Fruit fly (Drosophila melanogaster) whole organism, embryonic: ENCODE results near the gene Tasp1.

ENCODE experiments used
- Antp ChIP-seq: fragments of 200-800 bp; sonication (Bioruptor generic); optimal IDR thresholded peaks from 3 replicates; lab custom pipeline; 2016; ENCODE audit warnings: missing biosample characterization, missing genetic modification characterization
- C15 ChIP-seq: fragments of 200-800 bp; sonication (Bioruptor generic); IDR thresholded peaks from 3 replicates; pipeline ENCODE4 v1.3.6; 2022; ENCODE audit warnings: missing biosample characterization, missing genetic modification characterization
- CG10959 ChIP-seq: fragments of 200-800 bp; sonication (Bioruptor generic); IDR thresholded peaks from 2 replicates; pipeline ENCODE4 v1.3.6; 2022; ENCODE audit warnings: missing biosample characterization, missing genetic modification characterization
- CG10979 ChIP-seq: fragments of 200-800 bp; sonication (Bioruptor generic); optimal IDR thresholded peaks from 2 replicates; lab custom pipeline; 2018; ENCODE audit warnings: missing biosample characterization, mild to moderate bottlenecking, missing genetic modification characterization, moderate library complexity
- CG11504 ChIP-seq: fragments of 200-800 bp; sonication (Bioruptor generic); optimal IDR thresholded peaks from 3 replicates; lab custom pipeline; 2019; ENCODE audit warnings: missing biosample characterization, mild to moderate bottlenecking, missing genetic modification characterization, moderate library complexity
- CG11695 ChIP-seq: fragments of 200-800 bp; sonication (Bioruptor generic); IDR thresholded peaks from 3 replicates; pipeline ENCODE4 v1.3.6; 2022; ENCODE audit warnings: missing biosample characterization, missing genetic modification characterization
- CG11696 ChIP-seq: fragments of 200-800 bp; sonication (Bioruptor generic); IDR thresholded peaks from 2 replicates; pipeline ENCODE4 v1.3.6; 2022; ENCODE audit warnings: missing biosample characterization, missing genetic modification characterization
- CG12104 ChIP-seq: fragments of 200-800 bp; sonication (Bioruptor generic); optimal IDR thresholded peaks from 3 replicates; lab custom pipeline; 2016; ENCODE audit warnings: missing biosample characterization, missing genetic modification characterization
- CG12219 ChIP-seq: fragments of 200-800 bp; sonication (Bioruptor generic); optimal IDR thresholded peaks from 3 replicates; lab custom pipeline; 2018; ENCODE audit warnings: missing biosample characterization, mild to moderate bottlenecking, missing genetic modification characterization
- CG12299 ChIP-seq: fragments of 200-800 bp; sonication (Bioruptor generic); optimal IDR thresholded peaks from 2 replicates; lab custom pipeline; 2018; ENCODE audit warnings: missing biosample characterization, mild to moderate bottlenecking, missing genetic modification characterization
- CG12659 ChIP-seq: fragments of 200-800 bp; sonication (Bioruptor generic); optimal IDR thresholded peaks from 3 replicates; lab custom pipeline; 2017; ENCODE audit warnings: mild to moderate bottlenecking, missing biosample characterization, missing genetic modification reagents, missing genetic modification characterization
- CG14667 ChIP-seq: fragments of 200-800 bp; sonication (Bioruptor generic); IDR thresholded peaks from 2 replicates; pipeline ENCODE4 v1.3.6; 2022; ENCODE audit warnings: missing biosample characterization, missing genetic modification characterization
- CG15269 ChIP-seq: fragments of 200-800 bp; sonication (Bioruptor generic); optimal IDR thresholded peaks from 2 replicates; lab custom pipeline; 2018; ENCODE audit warnings: missing biosample characterization, mild to moderate bottlenecking, missing genetic modification characterization, moderate library complexity
- CG1647 ChIP-seq: fragments of 200-800 bp; sonication (Bioruptor generic); optimal IDR thresholded peaks from 3 replicates; lab custom pipeline; 2016; ENCODE audit warnings: missing biosample characterization, missing genetic modification characterization
- CG18262 ChIP-seq: fragments of 200-800 bp; optimal IDR thresholded peaks from 3 replicates; lab custom pipeline; 2019; ENCODE audit warnings: missing biosample characterization, mild to moderate bottlenecking, missing genetic modification characterization, moderate library complexity
- CG2875 ChIP-seq: fragments of 200-800 bp; sonication (Bioruptor generic); optimal IDR thresholded peaks from 2 replicates; lab custom pipeline; 2017; ENCODE audit warnings: missing biosample characterization, mild to moderate bottlenecking, missing genetic modification characterization, missing genetic modification reagents
- CG33213 ChIP-seq: fragments of 200-800 bp; sonication (Bioruptor generic); optimal IDR thresholded peaks from 3 replicates; lab custom pipeline; 2016; ENCODE audit warnings: missing biosample characterization, missing genetic modification characterization
- CG3407 ChIP-seq: fragments of 200-800 bp; sonication (Bioruptor generic); optimal IDR thresholded peaks from 2 replicates; lab custom pipeline; 2018; ENCODE audit warnings: missing biosample characterization, mild to moderate bottlenecking, missing genetic modification characterization
- CG4424 ChIP-seq: fragments of 200-800 bp; sonication (Bioruptor generic); optimal IDR thresholded peaks from 3 replicates; lab custom pipeline; 2016; ENCODE audit warnings: missing biosample characterization, missing genetic modification characterization
- CG6254 ChIP-seq: fragments of 200-800 bp; sonication (Bioruptor generic); optimal IDR thresholded peaks from 3 replicates; lab custom pipeline; 2017; ENCODE audit warnings: mild to moderate bottlenecking, missing biosample characterization, missing genetic modification reagents, missing genetic modification characterization
- CG6654 ChIP-seq: fragments of 200-800 bp; sonication (Bioruptor generic); optimal IDR thresholded peaks from 2 replicates; lab custom pipeline; 2017; ENCODE audit warnings: missing biosample characterization, mild to moderate bottlenecking, missing genetic modification characterization
- CG7271 ChIP-seq: fragments of 200-800 bp; sonication (Bioruptor generic); optimal IDR thresholded peaks from 2 replicates; lab custom pipeline; 2018; ENCODE audit warnings: missing biosample characterization, mild to moderate bottlenecking, missing genetic modification characterization, moderate library complexity
- CG7372 ChIP-seq: fragments of 200-800 bp; sonication (Bioruptor generic); IDR thresholded peaks from 2 replicates; pipeline ENCODE4 v1.3.6; 2022; ENCODE audit warnings: missing biosample characterization, missing genetic modification characterization
- CG9876 ChIP-seq: fragments of 200-800 bp; sonication (Bioruptor generic); optimal IDR thresholded peaks from 2 replicates; lab custom pipeline; 2016; ENCODE audit warnings: missing biosample characterization, missing genetic modification characterization
- Dbx ChIP-seq: fragments of 200-800 bp; sonication (Bioruptor generic); IDR thresholded peaks from 3 replicates; pipeline ENCODE4 v1.3.6; 2022; ENCODE audit warnings: missing biosample characterization, missing genetic modification characterization
- Doc3 ChIP-seq: fragments of 200-800 bp; sonication (Bioruptor generic); IDR thresholded peaks from 3 replicates; pipeline ENCODE4 v1.3.6; 2022; ENCODE audit warnings: missing biosample characterization, missing genetic modification characterization; ENCODE audit not compliant: partially characterized antibody
- Fer2 ChIP-seq: fragments of 200-800 bp; sonication (Bioruptor generic); optimal IDR thresholded peaks from 2 replicates; lab custom pipeline; 2018; ENCODE audit warnings: missing biosample characterization, mild to moderate bottlenecking, missing genetic modification characterization, moderate library complexity
- Gsc ChIP-seq: fragments of 200-800 bp; sonication (Bioruptor generic); IDR thresholded peaks from 2 replicates; pipeline ENCODE4 v1.3.6; 2022; ENCODE audit warnings: missing biosample characterization, missing genetic modification characterization
- HLH54F ChIP-seq: fragments of 200-800 bp; sonication (Bioruptor generic); optimal IDR thresholded peaks from 3 replicates; lab custom pipeline; 2016; ENCODE audit warnings: missing biosample characterization, missing genetic modification characterization
- Hmx ChIP-seq: fragments of 200-800 bp; sonication (Bioruptor generic); optimal IDR thresholded peaks from 2 replicates; lab custom pipeline; 2016; ENCODE audit warnings: missing biosample characterization, missing genetic modification characterization
- Hr51 ChIP-seq, 2 experiments: fragments of 200-800 bp; sonication (Bioruptor generic); optimal IDR thresholded peaks; 2 replicates in 1 of 2; 3 replicates in 1 of 2; lab custom pipeline; 2016 to 2018; ENCODE audit warnings: missing biosample characterization in 2 of 2, missing genetic modification characterization in 2 of 2, mild to moderate bottlenecking in 1 of 2, moderate library complexity in 1 of 2
- chif ChIP-seq, 2 experiments: fragments of 200-800 bp; sonication (Bioruptor generic); optimal IDR thresholded peaks; 3 replicates each; lab custom pipeline; 2016; ENCODE audit warnings: missing biosample characterization in 2 of 2, missing genetic modification characterization in 2 of 2
- chinmo ChIP-seq: fragments of 200-800 bp; sonication (Bioruptor generic); IDR thresholded peaks from 4 replicates; pipeline ENCODE4 v1.3.6; 2022; ENCODE audit warnings: missing biosample characterization, missing genetic modification characterization; ENCODE audit not compliant: partially characterized antibody
- croc ChIP-seq: fragments of 200-800 bp; sonication (Bioruptor generic); conservative IDR thresholded peaks from 3 replicates; pipeline ENCODE4 v1.3.6; 2022; ENCODE audit warnings: missing biosample characterization, missing genetic modification characterization
- fd3F ChIP-seq: fragments of 200-800 bp; sonication (Bioruptor generic); optimal IDR thresholded peaks from 2 replicates; lab custom pipeline; 2018; ENCODE audit warnings: missing biosample characterization, mild to moderate bottlenecking, missing genetic modification characterization, moderate library complexity
- grn ChIP-seq: fragments of 200-800 bp; sonication (Bioruptor generic); optimal IDR thresholded peaks from 3 replicates; lab custom pipeline; 2017; ENCODE audit warnings: missing biosample characterization, missing genetic modification characterization
- insv ChIP-seq, 2 experiments: fragments of 200-800 bp; sonication (Bioruptor generic); optimal IDR thresholded peaks; 3 replicates each; lab custom pipeline; 2016 to 2018; ENCODE audit warnings: missing biosample characterization in 2 of 2, missing genetic modification characterization in 2 of 2
- lbe ChIP-seq: fragments of 200-800 bp; sonication (Bioruptor generic); optimal IDR thresholded peaks from 2 replicates; lab custom pipeline; 2016; ENCODE audit warnings: missing biosample characterization, mild to moderate bottlenecking, missing genetic modification characterization
- nerfin-1 ChIP-seq: fragments of 200-800 bp; sonication (Bioruptor generic); optimal IDR thresholded peaks from 3 replicates; lab custom pipeline; 2019; ENCODE audit warnings: missing biosample characterization, mild to moderate bottlenecking, missing genetic modification characterization, moderate library complexity
- nom ChIP-seq: fragments of 200-800 bp; sonication (Bioruptor generic); optimal IDR thresholded peaks from 2 replicates; lab custom pipeline; 2017; ENCODE audit warnings: missing biosample characterization, missing genetic modification characterization, mild to moderate bottlenecking, moderate library complexity, missing genetic modification reagents
- peb ChIP-seq: fragments of 200-800 bp; sonication (Bioruptor generic); IDR thresholded peaks from 2 replicates; pipeline ENCODE4 v1.3.6; 2022; ENCODE audit warnings: missing biosample characterization, missing genetic modification characterization
- prd ChIP-seq, 3 experiments: fragments of >200 bp in 2 of 3; fragments of 200-800 bp in 1 of 3; sonication (Bioruptor generic) in 1 of 3; optimal IDR thresholded peaks in 2 of 3; IDR thresholded peaks in 1 of 3; 2 replicates in 2 of 3; 3 replicates in 1 of 3; pipeline versions ENCODE4 v1.3.6 to Lab custom; 2017 to 2022; ENCODE audit warnings: missing biosample characterization in 1 of 3, missing genetic modification characterization in 1 of 3
- pros ChIP-seq: fragments of 200-800 bp; sonication (Bioruptor generic); optimal IDR thresholded peaks from 3 replicates; lab custom pipeline; 2019; ENCODE audit warnings: missing biosample characterization, mild to moderate bottlenecking, missing genetic modification characterization, moderate library complexity
- sd ChIP-seq: fragments of 200-800 bp; sonication (Bioruptor generic); optimal IDR thresholded peaks from 3 replicates; lab custom pipeline; 2018; ENCODE audit warnings: missing biosample characterization, mild to moderate bottlenecking, missing genetic modification characterization, moderate library complexity
- so ChIP-seq: fragments of 200-800 bp; sonication (Bioruptor generic); IDR thresholded peaks from 3 replicates; pipeline ENCODE4 v1.3.6; 2022; ENCODE audit warnings: missing biosample characterization, missing genetic modification characterization
- sqz ChIP-seq: fragments of 200-800 bp; sonication (Bioruptor generic); optimal IDR thresholded peaks from 3 replicates; lab custom pipeline; 2018; ENCODE audit warnings: missing biosample characterization, mild to moderate bottlenecking, missing genetic modification characterization
- tap ChIP-seq: fragments of 200-800 bp; optimal IDR thresholded peaks from 3 replicates; lab custom pipeline; 2019; ENCODE audit warnings: missing biosample characterization, mild to moderate bottlenecking, missing genetic modification characterization, moderate library complexity

Gene Tasp1

DNA sequence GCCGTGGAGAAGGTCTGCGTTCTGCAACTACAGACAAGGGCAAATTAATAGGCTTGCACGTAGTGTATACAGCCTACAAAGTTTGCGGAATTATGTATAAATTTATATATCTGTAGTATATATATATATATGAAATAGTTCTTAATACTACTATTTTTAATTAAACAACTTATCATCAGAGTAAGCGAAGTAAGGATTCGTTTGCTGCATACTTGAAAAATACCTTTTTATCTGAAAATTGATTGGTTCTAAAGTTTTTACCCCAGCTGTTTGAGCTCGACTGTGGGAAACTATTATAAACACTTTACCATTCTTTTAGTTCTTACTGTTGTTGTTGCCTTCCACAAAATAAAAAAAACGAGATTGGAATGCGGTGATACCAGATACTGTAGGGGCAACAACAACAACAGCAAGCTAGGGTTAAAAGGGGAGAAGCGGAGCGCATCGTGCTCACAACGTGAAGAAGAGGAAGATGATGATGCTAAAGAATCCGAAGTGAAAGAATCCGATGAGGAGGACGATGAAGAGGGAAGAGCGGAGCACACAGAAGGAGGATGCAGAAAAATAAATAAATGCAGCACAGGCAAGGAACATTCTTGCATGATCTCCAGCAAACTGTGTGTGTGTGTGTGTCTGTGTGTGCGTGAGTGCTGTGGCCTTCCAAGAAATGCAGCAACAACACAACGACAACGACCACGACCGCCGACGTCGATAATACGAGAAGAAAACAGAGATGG lies 44.1 kb downstream of the Tasp1 start (continued):
- no peak for TF ChIP-seq CG1647 (GFP tag; lab: Kevin White, UChicago)
- TF ChIP-seq CG4424 (GFP tag; lab: Kevin White, UChicago) = peak; percentile 34
- TF ChIP-seq chinmo (GFP tag; lab: Robert Waterston, UW) = 0 out of 4 replicates have a peak, but pooled peaks have one; percentile 46
- no peak for TF ChIP-seq CG6654 (GFP tag; lab: Kevin White, UChicago)
- TF ChIP-seq lbe (GFP tag; lab: Kevin White, UChicago) = no peak
- TF ChIP-seq croc = no peak; the same call in 2 of the 3 replicates
- peak; percentile 96 for TF ChIP-seq sd
- no peak for TF ChIP-seq C15 (GFP tag; lab: Robert Waterston, UW)
- peak in 1 of 2 experiments; percentile 51 for TF ChIP-seq Hr51 (GFP tag; optimal IDR thresholded peaks at IDR 0.05; lab: Kevin White, UChicago)
- peak; percentile 13 for TF ChIP-seq CG7271 (tag; lab: Kevin White, UChicago)
- TF ChIP-seq grn (GFP tag; lab: Kevin White, UChicago) = peak; percentile 13
- peak; percentile 85 for TF ChIP-seq nom (GFP tag; lab: Kevin White, UChicago)
- no peak for TF ChIP-seq prd (optimal IDR thresholded peaks at IDR 0.05; lab: Kevin White, UChicago)
- TF ChIP-seq prd (GFP tag; IDR thresholded peaks at IDR 0.05; lab: Robert Waterston, UW) = peak; percentile 52; the same call in 1 of the 3 replicates
- TF ChIP-seq CG12104 (GFP tag; lab: Kevin White, UChicago) = peak; percentile 20
- TF ChIP-seq CG15269 (tag; lab: Kevin White, UChicago) = peak; percentile 55
- no peak for TF ChIP-seq CG12219 (GFP tag; lab: Kevin White, UChicago)
- TF ChIP-seq CG12659 (GFP tag; lab: Kevin White, UChicago) = peak; percentile 50
- TF ChIP-seq CG10959 (GFP tag; lab: Robert Waterston, UW) = peak; percentile 37; the same call in 1 of the 2 replicates
- TF ChIP-seq CG6254 (GFP tag; lab: Kevin White, UChicago) = peak; percentile 37
- TF ChIP-seq CG11695 = 0 out of 3 replicates have a peak, but pooled peaks have one; percentile 48
- TF ChIP-seq sqz (GFP tag; lab: Kevin White, UChicago) = peak; percentile 96
- peak; percentile 7 for TF ChIP-seq CG12299
- peak; percentile 70 for TF ChIP-seq tap (tag; lab: Kevin White, UChicago)
- TF ChIP-seq CG11696 = peak; percentile 93

DNA sequence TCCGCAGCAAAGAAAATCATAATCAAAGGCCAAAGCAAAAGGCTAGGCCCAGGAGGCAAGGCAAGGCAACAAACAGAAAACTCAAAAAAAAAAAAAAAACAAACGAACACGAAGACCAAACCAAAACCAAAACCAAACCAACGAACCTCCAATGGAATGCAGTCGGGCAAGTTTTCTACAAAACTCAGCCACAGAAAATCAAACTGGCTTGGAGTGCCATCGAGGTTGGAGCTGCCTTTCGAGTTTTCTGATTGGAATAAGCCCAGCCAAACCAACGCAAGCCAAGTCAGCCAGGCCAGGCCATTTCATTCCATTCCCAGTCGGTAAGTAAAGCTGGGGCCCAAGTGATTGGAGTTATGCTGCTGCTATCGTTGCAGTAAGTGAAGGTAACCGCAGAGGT lies 44.7 kb downstream of the Tasp1 start:
- no peak for TF ChIP-seq so (GFP tag; lab: Robert Waterston, UW)
- TF ChIP-seq Doc3 (GFP tag; lab: Robert Waterston, UW) = no peak
- TF ChIP-seq CG2875 (GFP tag; lab: Kevin White, UChicago) = no peak
- no peak for TF ChIP-seq peb (GFP tag; lab: Robert Waterston, UW)
- TF ChIP-seq CG7372 (GFP tag; lab: Robert Waterston, UW) = no peak
- no peak for TF ChIP-seq Hmx (GFP tag; lab: Kevin White, UChicago)
- TF ChIP-seq Hr51 (GFP tag; optimal IDR thresholded peaks at IDR 0.05; lab: Kevin White, UChicago) = no peak
- TF ChIP-seq CG10959 (GFP tag; lab: Robert Waterston, UW) = no peak
- no peak for TF ChIP-seq Antp (GFP tag; lab: Kevin White, UChicago)
- no peak for TF ChIP-seq CG12104 (GFP tag; lab: Kevin White, UChicago)
- TF ChIP-seq HLH54F = no peak
- TF ChIP-seq CG4424 (GFP tag; lab: Kevin White, UChicago) = no peak
- TF ChIP-seq CG14667 (GFP tag; lab: Robert Waterston, UW) = no peak
- TF ChIP-seq nerfin-1 (tag; lab: Kevin White, UChicago) = no peak
- TF ChIP-seq CG12219 (GFP tag; lab: Kevin White, UChicago) = no peak
- no peak for TF ChIP-seq CG1647 (GFP tag; lab: Kevin White, UChicago)
- no peak for TF ChIP-seq fd3F (GFP tag; lab: Kevin White, UChicago)
- no peak for TF ChIP-seq Gsc (GFP tag; lab: Robert Waterston, UW)
- no peak for TF ChIP-seq Dbx (GFP tag; lab: Robert Waterston, UW)
- no peak for TF ChIP-seq CG11504 (tag; lab: Kevin White, UChicago)
- TF ChIP-seq CG33213 (GFP tag; lab: Kevin White, UChicago) = no peak
- TF ChIP-seq CG9876 = no peak
- no peak for TF ChIP-seq CG18262 (tag; lab: Kevin White, UChicago)
- TF ChIP-seq CG3407 (GFP tag; lab: Kevin White, UChicago) = no peak
- TF ChIP-seq chif (GFP tag; optimal IDR thresholded peaks at IDR 0.05; lab: Kevin White, UChicago) = no peak
- no peak for TF ChIP-seq pros
- TF ChIP-seq Fer2 (tag; lab: Kevin White, UChicago) = no peak
- TF ChIP-seq insv (GFP tag; optimal IDR thresholded peaks at IDR 0.05; lab: Kevin White, UChicago) = peak in 1 of 2 experiments; percentile 76
- TF ChIP-seq CG10979 (tag; lab: Kevin White, UChicago) = no peak
